Fruit fly (Drosophila melanogaster) whole organism: ENCODE results near the gene CG11912.

Source experiments
- CG8478 ChIP-seq: fragments of >200 bp; optimal IDR thresholded peaks from 2 replicates; lab custom pipeline; 2018; ENCODE audit warnings: inconsistent platforms
- Dll ChIP-seq: fragments of >200 bp; optimal IDR thresholded peaks from 2 replicates; lab custom pipeline; 2017
- EcR ChIP-seq, 2 experiments: fragments of >200 bp; optimal IDR thresholded peaks; 2 replicates each; lab custom pipeline; 2017; ENCODE audit warnings: missing biosample characterization in 2 of 2, missing genetic modification characterization in 2 of 2, missing genetic modification reagents in 2 of 2
- pan ChIP-seq: fragments of >200 bp; optimal IDR thresholded peaks from 2 replicates; lab custom pipeline; 2017
- psq ChIP-seq: fragments of >200 bp; optimal IDR thresholded peaks from 2 replicates; lab custom pipeline; 2017
- usp ChIP-seq: fragments of >200 bp; optimal IDR thresholded peaks from 2 replicates; lab custom pipeline; 2017; ENCODE audit warnings: missing biosample characterization, missing genetic modification characterization, mixed read lengths

CG11912 gene

dm6 chr2L:319745-320144, 686 bp upstream of the CG11912 start:
- TF ChIP-seq psq (lab: Kevin White, UChicago) (no peak), Dll (lab: Kevin White, UChicago) (no peak), CG8478 (no peak), usp (GFP tag; lab: Kevin White, UChicago) (no peak), pan (lab: Kevin White, UChicago) (no peak), EcR (GFP tag; optimal IDR thresholded peaks at IDR 0.05; lab: Kevin White, UChicago) (no peak)

- TF ChIP-seq Dll (lab: Kevin White, UChicago) (peak; percentile 11), CG8478 (no peak)
Measured at dm6 chr2L:309812-310431, 9.1 kb downstream of the CG11912 start.

DNA sequence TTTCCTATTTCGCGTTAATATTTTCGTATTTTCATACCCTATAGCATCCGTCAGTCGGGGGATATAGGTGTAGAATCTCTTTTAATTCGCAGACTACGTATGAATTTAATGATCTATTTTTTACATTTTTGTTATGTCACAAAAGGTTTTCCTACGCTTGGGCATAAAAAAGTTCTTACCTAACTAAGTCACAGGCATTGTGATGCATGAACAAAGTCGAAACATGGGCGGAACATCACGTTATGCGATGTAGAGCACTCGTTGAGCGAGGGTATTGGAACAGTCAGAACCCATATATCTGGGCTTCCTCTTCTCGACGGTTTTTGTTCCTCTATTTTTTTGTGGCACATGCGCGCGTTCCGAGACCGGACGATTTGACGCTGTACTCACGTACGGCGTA, 9.9 kb downstream of the CG11912 start:
- TF ChIP-seq psq (lab: Kevin White, UChicago) = no peak
- TF ChIP-seq pan (lab: Kevin White, UChicago) = peak; percentile 73

DNA sequence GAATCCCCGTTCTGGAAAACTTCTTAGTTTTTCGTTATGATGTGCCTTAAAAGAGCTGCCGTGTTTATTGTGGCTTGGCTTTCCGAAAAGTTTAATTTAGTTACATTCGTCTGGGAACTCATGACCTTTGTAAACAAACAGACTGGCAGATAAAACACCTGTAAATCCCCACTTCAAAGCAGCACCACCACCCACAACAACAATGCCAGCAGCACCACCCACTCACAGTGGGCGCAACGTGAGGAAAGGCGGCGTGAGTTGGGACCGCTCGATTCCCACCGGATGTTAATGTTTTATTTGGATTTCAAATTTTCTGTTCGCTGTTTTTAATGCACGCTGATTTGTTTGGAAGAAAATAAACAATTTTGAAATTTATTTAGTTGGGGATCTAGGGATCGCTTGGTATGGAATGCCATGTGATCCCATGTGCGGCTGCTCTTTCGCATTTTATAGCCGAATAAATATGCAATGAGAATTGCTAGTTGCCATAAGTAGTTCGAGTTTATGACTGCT, 10.8 kb downstream of the CG11912 start:
- TF ChIP-seq CG8478 (no peak), pan (lab: Kevin White, UChicago) (no peak), psq (lab: Kevin White, UChicago) (no peak), EcR (GFP tag; optimal IDR thresholded peaks at IDR 0.05; lab: Kevin White, UChicago) (no peak), Dll (lab: Kevin White, UChicago) (no peak), usp (GFP tag; lab: Kevin White, UChicago) (no peak)

dm6 chr2L:307129-307528, 11.9 kb downstream of the CG11912 start:
- TF ChIP-seq Dll (lab: Kevin White, UChicago) = no peak
- no peak for TF ChIP-seq EcR (GFP tag; optimal IDR thresholded peaks at IDR 0.05; lab: Kevin White, UChicago)
- TF ChIP-seq CG8478 = no peak
- no peak for TF ChIP-seq pan (lab: Kevin White, UChicago)
- no peak for TF ChIP-seq psq (lab: Kevin White, UChicago)
- no peak for TF ChIP-seq usp (GFP tag; lab: Kevin White, UChicago)

dm6 chr2L:306188-306927, 12.7 kb downstream of the CG11912 start:
- no peak for TF ChIP-seq CG8478
- TF ChIP-seq Dll (lab: Kevin White, UChicago) = no peak
- no peak for TF ChIP-seq psq (lab: Kevin White, UChicago)
- no peak for TF ChIP-seq usp (GFP tag; lab: Kevin White, UChicago)
- no peak for TF ChIP-seq pan (lab: Kevin White, UChicago)
- TF ChIP-seq EcR (GFP tag; optimal IDR thresholded peaks at IDR 0.05; lab: Kevin White, UChicago) = no peak

DNA sequence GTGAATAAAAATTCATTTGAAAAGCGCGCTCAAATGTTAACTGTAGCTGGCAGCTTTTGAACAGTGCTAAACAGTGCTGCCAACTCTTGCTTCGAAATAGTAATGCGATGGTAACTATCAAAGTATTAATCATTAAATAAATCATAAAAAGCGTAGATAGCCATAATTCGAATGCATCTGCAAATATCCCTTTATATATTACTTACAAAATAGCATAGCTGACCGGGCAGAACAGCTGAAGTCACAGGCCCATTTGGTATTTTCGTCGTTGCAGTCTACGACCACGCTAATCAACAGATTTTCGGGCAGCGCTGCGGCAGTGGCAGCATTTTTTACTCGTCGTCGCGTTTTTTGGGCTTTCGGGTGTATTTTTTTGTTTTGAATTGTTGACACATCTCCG, 13.4 kb downstream of the CG11912 start, which contains the start of gene Plc21C:
TSS of gene Plc21C (plus strand) at position 290 of the 400 bp plus-strand sequence.
- TF ChIP-seq EcR (GFP tag; optimal IDR thresholded peaks at IDR 0.05; lab: Kevin White, UChicago) = no peak
- no peak for TF ChIP-seq usp (GFP tag; lab: Kevin White, UChicago)
- no peak for TF ChIP-seq CG8478
- no peak for TF ChIP-seq psq (lab: Kevin White, UChicago)
- no peak for TF ChIP-seq pan (lab: Kevin White, UChicago)
- TF ChIP-seq Dll (lab: Kevin White, UChicago) = no peak

DNA sequence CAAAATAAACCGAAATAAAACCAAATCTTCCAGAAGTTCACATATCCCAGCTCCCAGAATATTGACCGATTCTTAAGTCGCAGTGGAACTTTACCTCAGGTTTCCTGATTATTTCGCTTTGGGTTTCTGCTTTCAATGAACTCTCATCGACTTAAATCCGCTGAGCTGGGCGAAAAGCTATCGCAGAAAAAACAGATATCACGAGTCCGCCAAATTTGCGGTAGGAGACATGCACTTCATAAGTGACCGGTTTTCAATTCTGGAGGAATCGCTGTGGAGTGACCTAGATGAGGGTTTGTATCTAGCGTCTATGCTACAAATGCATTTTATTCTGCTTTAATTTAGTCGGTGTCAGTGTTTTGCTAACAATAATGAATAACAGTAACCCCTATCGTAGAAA, 13.9 kb downstream of the CG11912 start:
- no peak for TF ChIP-seq EcR (GFP tag; optimal IDR thresholded peaks at IDR 0.05; lab: Kevin White, UChicago)
- TF ChIP-seq psq (lab: Kevin White, UChicago) = no peak
- no peak for TF ChIP-seq Dll (lab: Kevin White, UChicago)
- TF ChIP-seq usp (GFP tag; lab: Kevin White, UChicago) = no peak
- no peak for TF ChIP-seq CG8478
- TF ChIP-seq pan (lab: Kevin White, UChicago) = no peak

DNA sequence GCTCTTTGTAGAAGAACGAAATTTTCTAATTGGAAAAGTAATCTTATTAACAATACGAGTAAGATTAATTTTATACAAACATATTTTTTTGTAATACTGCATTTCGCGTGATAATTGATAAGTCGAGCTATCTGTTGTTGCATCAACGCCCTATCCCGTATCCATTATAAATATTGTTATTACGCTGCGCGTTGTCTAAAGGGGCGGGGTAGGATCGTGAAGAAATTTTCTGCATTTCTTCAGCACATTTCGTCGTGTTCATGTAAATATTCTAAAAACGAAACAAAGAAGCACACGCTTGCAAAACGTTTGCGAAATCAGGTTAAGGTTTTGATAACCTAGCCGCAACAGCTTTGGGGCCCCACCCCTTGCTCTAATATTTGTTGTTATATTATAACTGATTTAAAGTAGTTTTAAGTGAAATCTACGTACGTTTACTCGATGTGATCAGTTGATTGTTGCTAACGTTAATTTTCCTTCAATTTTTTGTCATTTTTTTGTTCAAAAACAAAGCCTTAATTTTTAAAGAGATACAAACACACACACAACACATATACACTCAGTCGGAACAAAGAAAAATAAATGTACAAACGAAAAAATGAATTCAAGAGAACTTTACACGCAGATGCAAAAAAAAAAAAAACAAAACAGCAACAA, 15.6 kb downstream of the CG11912 start:
- TF ChIP-seq usp (GFP tag; lab: Kevin White, UChicago) (no peak), CG8478 (no peak), psq (lab: Kevin White, UChicago) (no peak), EcR (GFP tag; optimal IDR thresholded peaks at IDR 0.05; lab: Kevin White, UChicago) (no peak), pan (lab: Kevin White, UChicago) (no peak)

dm6 chr2L:300877-301706, 18.0 kb downstream of the CG11912 start:
- TF ChIP-seq CG8478 = no peak
- no peak for TF ChIP-seq pan (lab: Kevin White, UChicago)
- no peak for TF ChIP-seq psq (lab: Kevin White, UChicago)
- TF ChIP-seq usp (GFP tag; lab: Kevin White, UChicago) = no peak
- TF ChIP-seq EcR (GFP tag; optimal IDR thresholded peaks at IDR 0.05; lab: Kevin White, UChicago) = no peak
- no peak for TF ChIP-seq Dll (lab: Kevin White, UChicago)

- TF ChIP-seq EcR (GFP tag; optimal IDR thresholded peaks at IDR 0.05; lab: Kevin White, UChicago) (no peak), pan (lab: Kevin White, UChicago) (no peak), usp (GFP tag; lab: Kevin White, UChicago) (no peak), Dll (lab: Kevin White, UChicago) (no peak), psq (lab: Kevin White, UChicago) (no peak), CG8478 (no peak)
Measured at dm6 chr2L:300006-300405, 19.1 kb downstream of the CG11912 start.
